Worm (Caenorhabditis elegans) whole organism, early embryonic: ENCODE results near the gene F31A3.5.

Source experiments
- B0310.2 ChIP-seq: sonication (generic microtip); optimal IDR thresholded peaks from 2 replicates; lab custom pipeline; 2016; ENCODE audit warnings: mild to moderate bottlenecking, missing genetic modification characterization, missing compliant biosample characterization
- ama-1 ChIP-seq: fragments of 150-350 bp; optimal IDR thresholded peaks from 2 replicates; lab custom pipeline; 2014
- ceh-13 ChIP-seq: fragments of 200-800 bp; sonication (Bioruptor generic); optimal IDR thresholded peaks from 2 replicates; lab custom pipeline; 2018; ENCODE audit warnings: mild to moderate bottlenecking, missing genetic modification characterization, missing compliant biosample characterization
- ets-7 ChIP-seq: sonication (generic microtip); optimal IDR thresholded peaks from 2 replicates; lab custom pipeline; 2016; ENCODE audit warnings: missing genotype, missing genetic modification characterization, missing compliant biosample characterization
- flt-1 ChIP-seq: fragments of 200-800 bp; sonication (Bioruptor generic); IDR thresholded peaks from 2 replicates; pipeline ENCODE4 v1.3.6; 2022; ENCODE audit warnings: missing genetic modification characterization, missing compliant biosample characterization
- hmbx-1 ChIP-seq: sonication (generic microtip); optimal IDR thresholded peaks from 2 replicates; lab custom pipeline; 2016; ENCODE audit warnings: mild to moderate bottlenecking, missing genetic modification characterization, missing compliant biosample characterization

DNA sequence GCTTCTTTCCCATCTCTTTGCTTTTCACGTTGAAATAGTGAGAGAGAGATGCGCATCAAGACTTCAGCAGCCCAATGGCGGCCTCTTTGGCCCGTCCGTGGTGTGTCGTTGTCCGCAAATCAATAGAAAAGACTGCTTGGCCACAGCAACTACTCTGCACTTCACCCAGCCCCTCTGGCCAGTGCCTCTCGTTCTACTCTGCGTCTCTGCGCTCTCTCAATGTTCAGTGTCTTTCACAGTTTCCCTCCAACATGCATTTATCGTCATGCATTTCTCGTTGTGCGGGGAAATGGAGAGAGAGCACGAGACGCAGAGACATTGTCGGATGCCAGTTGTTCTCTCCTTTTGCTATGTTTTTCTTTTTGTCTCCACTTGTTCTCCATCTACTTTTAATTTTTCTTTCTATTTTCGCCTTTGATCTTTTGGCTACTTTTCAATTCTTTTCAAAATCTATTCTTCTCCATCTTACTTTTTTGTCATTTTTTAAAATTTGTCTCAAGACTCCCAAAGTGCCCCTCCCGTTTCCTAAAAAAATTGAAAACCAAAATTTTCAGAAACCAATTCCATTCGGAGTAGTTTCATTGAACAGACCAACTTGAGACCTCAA, 49.8 kb downstream of the F31A3.5 start, which contains the start of gene nhr-1:
- TF ChIP-seq ama-1 (lab: Kevin White, UChicago), result no peak
- no peak for TF ChIP-seq hmbx-1 (tag; lab: Kevin White, UChicago)
- TF ChIP-seq ceh-13 (GFP tag; lab: Kevin White, UChicago), result no peak
- TF ChIP-seq B0310.2 (tag; lab: Kevin White, UChicago), result no peak
- no peak for TF ChIP-seq flt-1 (GFP tag; lab: Robert Waterston, UW)
- peak; percentile 6 for TF ChIP-seq ets-7
